Fruit fly (Drosophila melanogaster): Measurements from ENCODE around the gene CG46339.
A peak's percentile ranks its signal among the peaks of the same experiment; 100 is the strongest.

Gene CG46339

DNA sequence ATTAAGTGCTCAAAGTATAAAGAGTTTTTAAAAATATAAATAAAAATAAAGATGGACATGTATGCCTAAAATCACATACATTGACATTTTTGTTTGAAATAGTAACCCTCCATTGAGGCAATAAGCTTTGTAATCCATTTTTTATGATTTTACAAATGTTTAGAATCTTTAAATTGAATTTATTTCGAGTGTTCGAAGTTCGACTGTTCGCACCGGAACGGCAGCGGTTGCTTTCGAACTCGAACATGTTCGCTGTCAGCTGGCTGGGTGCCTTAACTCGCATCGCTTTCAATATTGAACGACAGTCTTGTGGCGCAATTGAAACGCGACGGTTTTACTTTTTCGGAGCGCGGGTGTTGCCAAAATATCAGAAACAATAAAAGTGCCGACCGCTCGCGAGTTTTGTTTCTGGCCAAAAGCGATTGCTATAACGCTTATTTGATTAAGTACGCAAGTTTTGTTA is at the start of gene CG46339:
Gene CG46339, plus strand, starts transcription at position 299 of the 463 bp plus-strand sequence.
- TF ChIP-seq CG8478 (optimal IDR thresholded peaks at IDR 0.05) (no peak), CTCF (optimal IDR thresholded peaks at IDR 0.05) (no peak)

DNA sequence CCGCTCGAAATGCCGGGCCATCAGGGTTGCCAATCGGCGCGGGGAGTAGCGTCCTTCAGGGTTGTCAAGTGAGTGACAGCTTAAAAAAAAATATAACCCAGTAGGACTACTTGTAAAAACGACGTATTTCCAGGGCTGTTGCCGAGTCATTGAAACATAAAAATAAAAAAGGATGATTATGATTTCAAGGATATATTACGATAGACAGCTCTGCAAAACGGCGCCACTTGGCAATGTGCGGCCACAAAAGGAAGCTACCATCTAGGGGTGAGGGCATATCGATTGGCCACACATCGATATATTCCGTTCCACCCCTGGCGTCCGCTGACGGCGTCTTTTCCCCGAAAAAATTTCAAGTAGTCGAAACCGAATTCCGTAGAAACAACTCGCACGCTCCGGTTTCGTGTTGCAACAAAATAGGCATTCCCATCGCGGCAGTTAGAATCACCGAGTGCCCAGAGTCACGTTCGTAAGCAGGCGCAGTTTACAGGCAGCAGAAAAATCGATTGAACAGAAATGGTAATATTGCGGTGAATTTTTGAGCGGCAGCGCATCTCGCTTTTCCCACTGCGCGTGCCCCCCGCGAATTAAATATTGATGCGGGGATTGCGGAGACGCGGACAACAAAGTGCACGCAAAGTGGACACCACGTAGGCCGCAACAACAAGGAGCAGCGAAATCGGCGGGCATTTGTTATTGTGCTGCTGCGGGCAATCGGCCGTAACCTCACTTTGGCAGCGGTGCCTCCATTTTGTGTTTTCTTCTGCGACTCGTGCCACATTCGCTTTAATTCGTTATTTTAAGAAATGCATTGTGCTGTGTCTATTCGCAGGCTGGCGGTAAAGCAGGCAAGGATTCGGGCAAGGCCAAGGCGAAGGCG is 48.7 kb upstream of the CG46339 start, which contains the start of the genes ball and His2Av:
Gene ball, minus strand, starts transcription at position 231 of the 880 bp plus-strand sequence.
Gene His2Av, plus strand, starts transcription at position 353 of the 880 bp plus-strand sequence.
- TF ChIP-seq CG8478 (optimal IDR thresholded peaks at IDR 0.05) (no peak), CTCF (optimal IDR thresholded peaks at IDR 0.05) (peak; percentile 97 to 99)

DNA sequence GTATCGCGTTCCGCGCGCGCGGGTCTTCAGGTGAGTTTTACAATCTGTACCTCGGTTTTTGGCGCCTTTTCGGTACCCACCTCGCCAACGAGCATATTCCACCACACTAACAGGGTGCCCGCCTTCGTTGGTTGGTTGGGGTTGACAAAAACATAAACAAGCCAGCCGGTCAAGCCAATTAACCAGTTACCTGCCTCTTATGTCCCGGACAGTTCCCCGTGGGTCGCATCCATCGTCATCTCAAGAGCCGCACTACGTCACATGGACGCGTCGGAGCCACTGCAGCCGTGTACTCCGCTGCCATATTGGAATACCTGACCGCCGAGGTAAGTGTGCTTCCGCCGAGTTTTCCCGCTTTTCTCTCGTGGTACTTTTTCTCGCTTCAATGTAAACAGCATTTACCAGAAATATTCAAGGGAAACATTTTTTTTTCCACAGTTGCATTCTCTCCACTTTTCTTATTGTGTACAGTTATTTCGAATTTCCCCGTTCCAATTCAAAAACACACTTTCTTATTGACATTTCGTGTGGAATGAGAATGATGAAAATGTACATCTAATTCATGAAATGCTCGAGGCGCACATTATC is 48.0 kb upstream of the CG46339 start:
- no peak for TF ChIP-seq CG8478 (optimal IDR thresholded peaks at IDR 0.05)
- TF ChIP-seq CTCF (optimal IDR thresholded peaks at IDR 0.05): no peak

DNA sequence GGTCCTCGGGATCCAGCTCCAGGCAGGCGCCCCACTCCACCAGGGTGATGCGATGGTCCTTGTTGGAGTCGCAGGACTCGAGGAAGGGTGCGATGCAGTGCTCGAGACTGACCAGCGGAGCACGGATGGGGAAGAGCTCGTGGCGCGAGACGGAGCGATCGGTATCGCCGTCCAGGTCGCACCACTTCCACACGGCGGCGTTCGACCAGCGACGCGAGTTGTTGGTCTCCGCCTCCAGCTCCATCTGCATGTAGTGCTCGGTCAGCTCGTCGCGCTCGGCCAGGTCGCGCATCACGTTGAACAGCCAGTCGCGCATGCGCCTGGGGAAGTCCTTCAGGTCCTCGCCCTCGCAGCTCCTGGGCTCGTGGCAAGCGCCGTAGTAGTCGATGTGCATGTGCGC is 46.1 kb upstream of the CG46339 start:
- no peak for TF ChIP-seq CG8478 (optimal IDR thresholded peaks at IDR 0.05)
- TF ChIP-seq CTCF (optimal IDR thresholded peaks at IDR 0.05): no peak

DNA sequence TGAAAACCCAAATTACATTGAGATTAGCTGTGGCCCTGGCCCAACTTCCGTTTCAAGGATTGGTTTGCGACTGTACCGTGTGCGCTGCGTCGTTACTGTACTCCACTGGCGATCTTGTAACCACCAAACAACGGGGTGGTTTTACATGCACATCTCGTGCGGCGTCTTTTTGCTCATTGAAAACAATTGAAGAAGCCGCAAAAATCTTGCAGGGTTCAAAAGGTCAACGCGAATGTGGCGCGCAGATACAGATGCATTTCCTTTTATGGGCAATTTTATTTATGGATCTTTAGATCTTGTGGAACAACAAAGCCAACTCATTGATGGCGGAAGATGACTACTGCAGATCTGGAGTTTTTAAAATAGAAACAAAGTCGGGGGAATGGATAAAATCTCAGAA is 45.1 kb upstream of the CG46339 start:
- TF ChIP-seq CTCF (optimal IDR thresholded peaks at IDR 0.05) (no peak), CG8478 (optimal IDR thresholded peaks at IDR 0.05) (no peak)

DNA sequence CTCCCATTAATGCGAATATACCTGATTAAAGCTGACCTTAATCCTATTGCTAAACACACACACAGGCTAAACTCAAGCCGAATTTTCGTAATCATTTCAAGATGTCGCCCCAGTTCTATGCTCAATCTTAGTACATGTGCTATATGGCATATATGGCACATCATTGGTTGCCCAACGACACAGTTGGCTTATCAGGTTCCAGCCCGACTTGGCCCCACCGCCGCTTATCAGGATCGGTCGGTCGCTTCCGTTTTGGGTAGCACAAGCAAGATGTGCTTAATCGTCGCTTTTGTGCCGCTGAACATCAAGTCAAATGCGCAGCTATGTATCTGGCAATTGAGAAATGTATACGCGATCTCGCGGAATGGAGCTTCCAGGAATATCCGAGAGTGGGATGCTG is 44.5 kb upstream of the CG46339 start:
- TF ChIP-seq CG8478 (optimal IDR thresholded peaks at IDR 0.05): no peak
- TF ChIP-seq CTCF (optimal IDR thresholded peaks at IDR 0.05): no peak

DNA sequence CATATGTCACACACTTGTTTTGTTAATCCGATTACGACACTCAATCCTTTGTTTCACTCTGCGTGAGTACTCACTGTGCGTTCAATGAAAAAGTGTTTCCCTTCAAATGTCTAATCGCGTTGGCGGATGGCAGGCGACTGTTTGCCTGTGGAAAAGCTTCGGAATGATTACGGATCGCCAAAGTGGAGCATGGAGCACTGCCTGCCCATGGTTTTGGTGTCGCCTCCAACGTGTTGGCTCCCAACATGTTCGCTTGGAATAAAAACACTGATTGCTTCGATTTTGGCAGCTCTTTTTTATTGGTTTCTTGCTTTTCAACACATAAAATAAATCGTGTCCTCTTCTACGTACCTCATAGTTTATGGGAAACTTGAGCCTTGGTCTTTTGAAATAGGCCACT is 43.7 kb upstream of the CG46339 start, which contains the start of gene SPARC:
Gene SPARC, minus strand, starts transcription at position 144 of the 400 bp plus-strand sequence.
- TF ChIP-seq CTCF (optimal IDR thresholded peaks at IDR 0.05): no peak
- TF ChIP-seq CG8478 (optimal IDR thresholded peaks at IDR 0.05): no peak

DNA sequence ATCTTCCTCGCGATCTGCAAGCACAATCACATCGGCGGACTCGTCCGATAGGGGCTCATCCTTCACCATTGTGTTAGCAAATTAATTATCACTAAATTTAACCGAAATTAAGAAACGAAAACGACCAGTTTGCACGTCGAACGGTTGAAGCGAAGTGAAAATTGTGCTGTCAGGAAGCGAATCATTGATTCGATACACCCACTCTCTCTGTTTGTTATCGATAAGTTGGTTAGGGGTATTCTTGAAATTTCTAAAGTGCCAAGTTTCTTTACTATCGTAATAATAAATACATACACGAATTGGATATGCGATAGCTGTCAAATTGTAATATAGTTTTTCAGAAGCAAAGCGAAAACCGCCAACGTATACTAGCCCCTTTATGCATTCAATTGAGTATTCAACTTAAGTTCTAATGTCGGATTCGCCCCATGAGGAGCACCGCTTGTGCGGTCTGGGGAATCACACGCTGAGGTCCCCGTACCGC is 40.0 kb upstream of the CG46339 start, which contains the start of gene Rb97D:
Gene Rb97D, minus strand, starts transcription at position 199 of the 484 bp plus-strand sequence.
- TF ChIP-seq CG8478 (optimal IDR thresholded peaks at IDR 0.05): no peak
- no peak for TF ChIP-seq CTCF (optimal IDR thresholded peaks at IDR 0.05)

DNA sequence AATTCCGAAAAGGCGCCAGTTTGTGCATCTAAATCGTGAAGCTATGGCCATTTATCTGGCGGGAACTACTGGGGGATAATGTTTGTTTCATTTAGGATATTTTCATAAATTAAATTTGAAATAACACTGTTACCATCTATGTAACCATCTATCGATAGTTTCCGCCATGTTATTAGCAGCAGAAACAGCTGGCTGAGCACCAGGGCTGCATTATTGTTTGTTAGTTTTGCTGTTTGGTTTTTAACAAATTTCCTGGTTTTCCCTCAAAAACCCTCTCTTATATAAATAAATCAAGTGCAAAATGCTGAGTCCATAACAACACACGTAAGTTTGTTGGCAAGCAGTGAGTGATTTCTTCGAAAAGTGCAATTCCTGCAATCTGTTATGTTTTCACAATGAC is 39.1 kb upstream of the CG46339 start, which contains the start of gene CG5500:
Gene CG5500, plus strand, starts transcription at position 199 of the 400 bp plus-strand sequence.
- TF ChIP-seq CG8478 (optimal IDR thresholded peaks at IDR 0.05) (no peak), CTCF (optimal IDR thresholded peaks at IDR 0.05) (no peak)

DNA sequence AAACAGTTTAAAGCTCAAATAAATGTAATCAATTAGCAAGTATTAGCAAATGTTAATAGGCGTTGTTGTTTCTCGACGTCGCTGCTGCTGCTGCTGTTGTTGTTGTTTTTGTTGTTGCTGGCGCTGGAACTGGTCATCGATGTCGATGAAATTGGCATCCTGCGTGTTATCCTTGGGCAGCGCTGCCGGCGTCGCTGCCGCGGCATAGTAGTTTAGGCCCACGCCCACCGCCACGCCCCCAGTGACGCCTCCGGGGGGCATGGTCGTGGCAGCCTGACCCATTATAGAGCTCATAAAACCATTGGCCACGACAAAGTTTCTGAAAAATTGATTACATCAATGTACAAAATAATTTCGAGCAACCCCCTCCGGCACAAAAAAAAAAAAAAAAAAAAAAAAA is 38.7 kb upstream of the CG46339 start:
- TF ChIP-seq CTCF (optimal IDR thresholded peaks at IDR 0.05) (no peak), CG8478 (optimal IDR thresholded peaks at IDR 0.05) (no peak)

DNA sequence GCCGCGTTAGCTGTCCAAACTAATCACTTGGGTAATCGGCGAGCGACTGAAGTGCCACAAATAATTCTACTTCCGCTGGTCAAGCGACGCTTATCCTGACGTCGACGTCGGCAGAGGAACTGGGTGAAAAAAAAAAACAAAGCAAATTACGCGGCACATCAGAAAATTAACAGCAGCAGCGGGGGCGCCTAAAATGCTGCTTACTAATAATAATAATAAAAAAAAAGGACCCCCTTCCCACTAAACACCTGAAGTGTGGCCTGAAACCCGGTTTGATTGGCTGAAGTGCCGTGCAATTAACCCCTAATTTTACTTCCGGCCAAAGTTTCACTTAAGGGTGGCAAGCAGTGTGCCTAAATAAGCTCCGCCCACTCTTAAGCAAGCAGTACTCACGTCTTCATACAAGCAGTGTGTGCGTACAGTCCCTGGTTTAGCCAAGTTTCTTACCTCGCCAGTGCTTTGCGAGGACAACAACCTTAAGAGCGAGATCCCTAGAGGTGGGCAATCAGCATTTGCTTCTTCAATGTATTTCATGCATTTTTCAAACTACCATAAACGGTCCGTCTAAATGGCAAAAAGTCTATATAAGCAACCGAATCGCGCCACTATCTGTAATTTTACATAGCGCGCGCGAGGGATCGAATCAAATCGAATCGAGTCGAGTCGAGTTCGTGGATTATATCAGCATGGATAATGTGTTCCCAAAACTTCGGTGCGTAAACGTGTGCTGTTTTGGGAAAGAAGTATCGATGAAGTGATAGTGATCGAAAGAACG is 34.3 kb upstream of the CG46339 start, which contains the start of the genes ro and T48:
Gene ro, minus strand, starts transcription at position 51 of the 775 bp plus-strand sequence.
Gene T48, plus strand, starts transcription at position 614 of the 775 bp plus-strand sequence.
- peak; percentile 80 to 86 for TF ChIP-seq CTCF (optimal IDR thresholded peaks at IDR 0.05)
- TF ChIP-seq CG8478 (optimal IDR thresholded peaks at IDR 0.05): no peak

DNA sequence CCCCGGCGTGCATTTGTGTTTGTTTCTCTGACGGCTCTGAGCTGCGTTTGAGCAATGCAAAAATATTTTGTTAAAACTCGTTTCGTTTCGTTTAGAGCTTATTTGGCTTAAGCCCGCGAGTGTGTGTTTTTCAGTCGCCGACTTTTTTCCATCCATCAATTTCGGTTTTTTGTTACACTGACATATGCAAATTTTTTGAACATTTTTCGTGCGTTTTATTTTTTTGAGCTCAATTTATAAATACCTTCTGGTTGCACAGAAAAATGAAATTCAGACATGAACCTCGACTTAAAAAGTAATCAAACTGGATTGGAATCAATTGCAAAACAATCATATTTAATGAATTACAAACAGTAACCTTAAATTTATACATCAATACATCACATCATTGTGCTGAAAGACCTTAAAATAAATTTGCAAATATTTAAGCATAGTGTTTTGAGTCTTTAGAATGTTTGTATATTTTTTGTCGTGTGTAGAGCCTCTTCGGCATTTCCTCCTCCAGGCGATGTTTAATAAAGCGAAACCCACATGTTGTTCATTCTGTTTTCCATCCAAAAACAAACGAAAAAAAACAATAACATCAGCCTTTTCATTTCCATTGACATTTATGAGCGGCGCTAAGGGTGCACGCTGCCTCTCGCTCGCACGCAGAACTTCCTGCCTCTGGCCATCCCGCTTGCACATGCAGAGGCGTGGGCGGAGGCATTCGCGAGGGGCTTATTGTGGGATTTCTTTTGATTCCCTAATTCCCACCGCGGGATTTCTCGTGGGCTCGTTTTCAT is 33.1 kb upstream of the CG46339 start:
- TF ChIP-seq CTCF (optimal IDR thresholded peaks at IDR 0.05): no peak
- TF ChIP-seq CG8478 (optimal IDR thresholded peaks at IDR 0.05): no peak

DNA sequence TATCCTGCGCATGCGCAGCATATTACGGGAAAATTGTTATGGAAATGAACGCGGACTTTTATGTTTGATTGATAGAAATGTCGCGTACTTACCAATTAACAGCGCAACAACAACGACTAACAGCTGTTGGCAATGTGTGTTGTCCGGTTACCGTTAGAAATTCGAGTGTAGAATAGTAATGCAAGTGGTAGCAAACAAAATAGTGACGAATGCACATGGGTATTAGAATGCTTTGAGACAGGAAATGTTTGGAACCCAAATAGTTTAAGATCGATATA is 32.6 kb upstream of the CG46339 start:
- no peak for TF ChIP-seq CG8478 (optimal IDR thresholded peaks at IDR 0.05)
- TF ChIP-seq CTCF (optimal IDR thresholded peaks at IDR 0.05): no peak

DNA sequence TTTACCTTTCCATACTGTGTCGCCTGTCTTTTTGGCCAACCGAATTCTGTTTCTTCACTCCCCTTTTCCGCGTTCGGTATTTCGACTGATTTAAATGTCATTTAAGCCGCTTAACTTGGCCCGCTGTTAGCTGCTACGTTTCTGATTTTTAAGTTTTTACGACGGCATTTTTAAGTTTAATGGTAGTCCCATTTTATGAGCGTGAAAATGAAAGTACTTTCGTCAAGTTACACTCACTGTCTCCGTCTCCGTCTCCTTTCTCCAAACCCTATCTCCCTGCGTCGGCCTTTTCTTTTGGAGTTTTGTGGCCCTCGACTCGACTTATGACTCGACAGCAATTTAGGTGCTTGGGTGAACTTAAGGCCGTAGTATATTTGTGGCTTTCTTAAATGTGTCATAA is 30.4 kb upstream of the CG46339 start:
- no peak for TF ChIP-seq CTCF (optimal IDR thresholded peaks at IDR 0.05)
- no peak for TF ChIP-seq CG8478 (optimal IDR thresholded peaks at IDR 0.05)
